Worm (Caenorhabditis elegans) whole organism, midembryonic: Measurements from ENCODE around the gene ZK287.7.
A peak's percentile ranks its signal among the peaks of the same experiment; 100 is the strongest.

Source experiments
- T22C8.4 ChIP-seq: fragments of 200-800 bp; sonication (Bioruptor generic); IDR thresholded peaks from 2 replicates; pipeline ENCODE4 v1.3.6; 2022; ENCODE audit warnings: missing genetic modification characterization, missing compliant biosample characterization
- cog-1 ChIP-seq: sonication (generic microtip); optimal IDR thresholded peaks from 2 replicates; lab custom pipeline; 2016; ENCODE audit warnings: missing genetic modification characterization, missing compliant biosample characterization
- flt-1 ChIP-seq: fragments of 200-800 bp; sonication (Bioruptor generic); IDR thresholded peaks from 2 replicates; pipeline ENCODE4 v1.3.6; 2022; ENCODE audit warnings: missing genetic modification characterization, missing compliant biosample characterization
- klf-2 ChIP-seq: fragments of 200-800 bp; sonication (Bioruptor generic); conservative IDR thresholded peaks from 2 replicates; pipeline ENCODE4 v1.3.6; 2022; ENCODE audit warnings: missing genetic modification reagents, missing genetic modification characterization, missing compliant biosample characterization
- med-1 ChIP-seq: sonication (generic microtip); optimal IDR thresholded peaks from 2 replicates; lab custom pipeline; 2017; ENCODE audit warnings: missing genetic modification characterization, mild to moderate bottlenecking, missing compliant biosample characterization, antibody characterized with exemption, missing genetic modification reagents; ENCODE audit not compliant: insufficient read depth
- ref-1 ChIP-seq: fragments of 200-800 bp; sonication (Bioruptor generic); conservative IDR thresholded peaks from 2 replicates; pipeline ENCODE4 v1.3.6; 2022; ENCODE audit warnings: missing genetic modification reagents, missing genetic modification characterization, missing compliant biosample characterization
- tab-1 ChIP-seq: fragments of 200-800 bp; sonication (Bioruptor generic); IDR thresholded peaks from 2 replicates; pipeline ENCODE4 v1.3.6; 2022; ENCODE audit warnings: missing genetic modification characterization, missing compliant biosample characterization
- ztf-23 ChIP-seq: fragments of 200-800 bp; sonication (Bioruptor generic); IDR thresholded peaks from 2 replicates; pipeline ENCODE4 v1.3.6; 2022; ENCODE audit warnings: missing genetic modification reagents, missing genetic modification characterization, missing compliant biosample characterization
- ztf-29 ChIP-seq: fragments of 200-800 bp; sonication (Bioruptor generic); IDR thresholded peaks from 2 replicates; pipeline ENCODE4 v1.3.6; 2022; ENCODE audit warnings: missing genetic modification reagents, missing genetic modification characterization, missing compliant biosample characterization

ZK287.7 gene

DNA sequence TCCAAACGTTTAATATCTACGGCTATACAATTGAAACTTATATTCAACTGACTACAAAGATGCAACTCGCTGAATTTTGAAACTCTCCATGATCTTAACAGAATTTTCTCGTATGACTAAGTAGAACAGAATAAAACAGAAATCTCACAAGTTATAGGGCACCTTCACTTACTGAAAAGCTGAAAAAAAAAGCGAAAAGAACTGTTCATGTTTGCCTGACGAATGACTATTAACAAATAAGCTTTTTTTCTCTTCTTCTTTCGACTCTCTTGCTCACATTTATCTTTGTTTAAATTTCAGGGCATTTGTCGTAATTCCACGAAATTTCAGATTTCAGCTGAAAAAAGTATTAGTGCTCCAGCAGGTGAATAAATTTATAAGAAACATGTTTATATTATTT is 9.9 kb downstream of the ZK287.7 start, which contains the start of gene xbx-6:
Gene xbx-6, plus strand, starts transcription at position 301 of the 400 bp plus-strand sequence.
- TF ChIP-seq T22C8.4 = no peak
- TF ChIP-seq ztf-29 (GFP tag; lab: Robert Waterston, UW) = no peak
- TF ChIP-seq tab-1 (GFP tag; lab: Robert Waterston, UW) = no peak
- TF ChIP-seq med-1 = no peak
- no peak for TF ChIP-seq ref-1 (GFP tag; lab: Robert Waterston, UW)
- no peak for TF ChIP-seq klf-2 (GFP tag; lab: Robert Waterston, UW)
- no peak for TF ChIP-seq ztf-23 (GFP tag; lab: Robert Waterston, UW)
- no peak for TF ChIP-seq flt-1 (GFP tag; lab: Robert Waterston, UW)
- TF ChIP-seq cog-1 (tag; lab: Kevin White, UChicago) = no peak

DNA sequence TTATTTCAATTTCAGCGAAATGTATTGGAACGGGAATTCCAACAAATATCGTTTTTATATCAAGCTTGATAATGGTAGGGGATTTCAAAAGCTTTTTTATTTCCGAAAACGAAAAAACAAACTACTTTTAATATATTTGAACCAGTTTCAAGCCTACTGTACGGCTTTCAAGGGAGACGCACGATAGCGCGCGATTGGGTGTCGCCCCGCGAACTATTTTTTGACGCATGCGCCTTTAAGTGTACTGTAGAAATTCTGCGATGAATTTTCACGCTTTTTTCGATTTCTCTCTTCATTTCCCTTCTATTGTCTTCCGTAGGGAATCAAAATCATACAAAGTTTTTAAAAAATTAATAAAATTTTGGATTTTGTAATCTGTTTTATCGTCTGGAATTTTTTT is 10.7 kb downstream of the ZK287.7 start:
- TF ChIP-seq ref-1 (GFP tag; lab: Robert Waterston, UW) = no peak
- TF ChIP-seq med-1 = no peak
- TF ChIP-seq klf-2 (GFP tag; lab: Robert Waterston, UW) = no peak
- TF ChIP-seq ztf-29 (GFP tag; lab: Robert Waterston, UW) = no peak
- no peak for TF ChIP-seq T22C8.4
- TF ChIP-seq tab-1 (GFP tag; lab: Robert Waterston, UW) = no peak
- TF ChIP-seq ztf-23 (GFP tag; lab: Robert Waterston, UW) = no peak
- TF ChIP-seq cog-1 (tag; lab: Kevin White, UChicago) = no peak
- no peak for TF ChIP-seq flt-1 (GFP tag; lab: Robert Waterston, UW)

DNA sequence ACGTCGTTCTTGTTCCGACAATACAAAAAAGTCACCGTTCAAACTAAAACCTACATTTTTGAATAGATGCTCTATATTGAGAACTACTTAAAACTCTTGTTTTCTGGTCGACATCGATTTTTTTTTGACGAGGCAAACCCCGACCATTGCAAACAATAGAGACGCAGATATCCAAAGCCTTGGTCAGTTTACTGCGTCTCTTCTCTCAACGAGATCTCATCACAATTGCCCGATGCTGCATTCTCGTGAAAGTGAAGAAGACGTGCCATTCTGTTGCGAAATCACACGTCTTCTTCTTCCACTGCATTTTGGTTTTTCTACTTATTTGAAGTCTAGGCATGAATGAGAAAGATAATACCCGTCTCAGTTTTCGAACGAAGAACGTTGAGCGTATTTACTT is 11.5 kb downstream of the ZK287.7 start:
- TF ChIP-seq T22C8.4 = peak; percentile 41; the same call in 1 of the 2 replicates
- TF ChIP-seq flt-1 (GFP tag; lab: Robert Waterston, UW) = no peak
- TF ChIP-seq cog-1 (tag; lab: Kevin White, UChicago) = peak; percentile 8

DNA sequence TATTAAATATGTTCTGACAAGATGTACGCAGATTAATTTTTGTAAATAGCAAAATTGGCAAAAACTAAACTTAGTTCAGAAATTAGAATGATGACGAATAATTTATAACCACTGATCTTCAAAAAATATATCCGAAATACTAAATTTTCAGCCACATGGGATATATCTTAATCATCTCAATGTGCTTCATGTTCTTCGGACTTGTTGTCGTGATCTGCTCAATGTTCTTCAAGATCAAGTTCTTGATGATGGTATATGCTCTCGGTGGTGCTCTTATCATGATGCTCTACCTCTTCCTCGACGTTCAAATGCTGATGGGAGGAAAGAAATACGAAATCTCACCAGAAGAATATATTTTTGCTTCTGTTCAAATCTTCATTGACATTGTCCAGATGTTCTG is 13.7 kb downstream of the ZK287.7 start:
- TF ChIP-seq ztf-29 (GFP tag; lab: Robert Waterston, UW) = no peak
- TF ChIP-seq tab-1 (GFP tag; lab: Robert Waterston, UW) = no peak
- no peak for TF ChIP-seq cog-1 (tag; lab: Kevin White, UChicago)
- no peak for TF ChIP-seq klf-2 (GFP tag; lab: Robert Waterston, UW)
- TF ChIP-seq ref-1 (GFP tag; lab: Robert Waterston, UW) = no peak
- TF ChIP-seq T22C8.4 = no peak
- no peak for TF ChIP-seq med-1
- no peak for TF ChIP-seq ztf-23 (GFP tag; lab: Robert Waterston, UW)
- no peak for TF ChIP-seq flt-1 (GFP tag; lab: Robert Waterston, UW)

DNA sequence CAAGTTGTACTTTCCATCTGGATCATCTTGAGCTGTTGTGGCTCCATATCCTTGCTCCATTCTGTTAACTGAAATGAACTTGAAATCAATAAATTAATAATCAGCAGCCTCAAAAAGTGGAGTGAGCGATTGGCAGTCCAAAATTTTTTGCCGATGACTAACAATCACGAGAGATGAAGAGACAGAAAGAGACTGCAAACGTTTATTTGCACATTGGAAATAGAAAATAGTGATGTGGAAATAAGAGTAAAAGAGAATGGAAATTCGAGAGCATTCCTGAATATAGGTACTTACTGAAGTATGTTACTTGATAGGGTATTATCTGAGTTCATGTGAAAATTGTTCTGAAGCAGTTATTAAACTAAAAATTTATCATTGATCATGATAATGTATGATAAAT is 16.9 kb downstream of the ZK287.7 start, which contains the start of gene tag-120:
Gene tag-120, minus strand, starts transcription at position 68 of the 400 bp plus-strand sequence.
- TF ChIP-seq cog-1 (tag; lab: Kevin White, UChicago) = no peak
- no peak for TF ChIP-seq ztf-29 (GFP tag; lab: Robert Waterston, UW)
- no peak for TF ChIP-seq T22C8.4
- TF ChIP-seq flt-1 (GFP tag; lab: Robert Waterston, UW) = no peak
- no peak for TF ChIP-seq tab-1 (GFP tag; lab: Robert Waterston, UW)
- no peak for TF ChIP-seq klf-2 (GFP tag; lab: Robert Waterston, UW)
- TF ChIP-seq ztf-23 (GFP tag; lab: Robert Waterston, UW) = no peak
- TF ChIP-seq ref-1 (GFP tag; lab: Robert Waterston, UW) = no peak
- no peak for TF ChIP-seq med-1

DNA sequence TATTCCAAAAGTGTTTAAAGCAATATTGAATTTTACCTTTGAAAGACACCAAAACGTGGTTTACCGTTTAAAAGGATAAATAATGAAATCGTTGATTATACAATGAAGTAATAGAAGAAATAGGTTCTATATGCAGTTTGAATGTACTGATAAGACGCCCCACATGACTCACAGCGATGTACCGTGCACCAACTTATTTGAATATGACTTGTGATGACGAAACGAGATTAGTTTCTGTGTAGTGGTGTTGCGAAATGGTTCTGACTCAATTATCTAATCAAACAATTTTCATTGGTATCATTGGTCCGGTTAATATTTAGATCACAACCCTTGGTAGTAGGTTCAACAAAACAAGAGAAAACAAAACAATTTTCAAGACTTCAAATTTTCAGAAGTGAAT is 18.3 kb downstream of the ZK287.7 start:
- TF ChIP-seq T22C8.4 = no peak
- no peak for TF ChIP-seq cog-1 (tag; lab: Kevin White, UChicago)
- TF ChIP-seq flt-1 (GFP tag; lab: Robert Waterston, UW) = no peak
- no peak for TF ChIP-seq ref-1 (GFP tag; lab: Robert Waterston, UW)
- TF ChIP-seq tab-1 (GFP tag; lab: Robert Waterston, UW) = no peak
- TF ChIP-seq klf-2 (GFP tag; lab: Robert Waterston, UW) = no peak
- TF ChIP-seq ztf-29 (GFP tag; lab: Robert Waterston, UW) = no peak
- no peak for TF ChIP-seq ztf-23 (GFP tag; lab: Robert Waterston, UW)
- TF ChIP-seq med-1 = no peak

DNA sequence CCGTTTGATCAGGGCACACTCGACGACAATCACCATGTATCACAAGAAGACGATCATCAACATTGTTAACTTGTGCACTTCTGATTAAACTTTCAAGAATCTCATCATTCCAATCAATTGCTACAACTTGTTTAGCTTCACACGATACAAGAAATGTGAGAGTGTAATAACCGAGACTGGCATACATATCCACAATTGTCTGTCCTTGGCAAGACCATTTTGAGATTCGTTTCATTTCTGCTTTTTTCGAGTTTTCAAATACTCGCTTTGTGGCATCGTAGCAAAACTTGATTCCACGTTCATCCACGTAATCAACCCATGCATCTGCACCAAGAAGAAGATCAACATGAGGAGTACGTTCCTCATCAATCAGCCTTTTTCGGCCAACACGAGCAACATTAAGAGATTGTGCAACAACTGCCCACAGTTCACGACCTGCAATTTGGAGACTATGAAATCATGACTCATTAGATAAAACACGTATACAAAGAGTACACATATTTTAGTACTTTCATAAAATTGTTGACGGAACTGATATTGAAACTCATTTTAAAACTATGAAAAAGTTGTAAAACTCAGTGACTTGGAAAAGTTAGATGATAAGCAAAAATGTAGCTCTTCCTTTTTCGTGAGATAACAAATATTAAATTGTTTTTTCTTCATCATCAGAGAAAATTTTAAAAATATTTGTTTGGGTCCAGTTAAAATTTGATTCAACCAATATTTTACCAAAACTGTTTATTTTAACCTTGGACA is 19.7 kb downstream of the ZK287.7 start:
- TF ChIP-seq ref-1 (GFP tag; lab: Robert Waterston, UW) = no peak

DNA sequence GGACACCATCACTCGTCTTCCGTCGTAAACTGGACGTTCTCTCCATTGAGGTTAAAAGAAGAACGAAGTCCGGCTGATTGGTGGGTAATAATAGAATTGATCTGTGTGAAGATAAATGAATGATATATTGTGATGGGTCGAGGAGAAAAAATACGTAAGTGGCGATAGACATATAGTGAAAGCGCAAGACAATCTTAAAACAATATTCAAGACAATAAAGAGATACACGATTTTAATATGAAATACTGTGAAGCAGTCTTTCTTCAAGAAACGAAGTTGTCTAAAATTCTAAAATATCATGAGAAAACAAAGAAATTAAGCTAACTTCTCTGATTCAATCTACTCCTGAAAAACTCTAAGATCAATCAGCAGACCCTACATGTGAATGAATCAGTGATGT is 20.7 kb downstream of the ZK287.7 start, which contains the start of gene F40F9.10:
Gene F40F9.10, minus strand, starts transcription at position 101 of the 400 bp plus-strand sequence.
- no peak for TF ChIP-seq T22C8.4
- TF ChIP-seq ref-1 (GFP tag; lab: Robert Waterston, UW) = no peak
- TF ChIP-seq flt-1 (GFP tag; lab: Robert Waterston, UW) = no peak
- TF ChIP-seq tab-1 (GFP tag; lab: Robert Waterston, UW) = no peak
- no peak for TF ChIP-seq cog-1 (tag; lab: Kevin White, UChicago)
- no peak for TF ChIP-seq med-1
- TF ChIP-seq klf-2 (GFP tag; lab: Robert Waterston, UW) = no peak
- TF ChIP-seq ztf-29 (GFP tag; lab: Robert Waterston, UW) = no peak
- no peak for TF ChIP-seq ztf-23 (GFP tag; lab: Robert Waterston, UW)

DNA sequence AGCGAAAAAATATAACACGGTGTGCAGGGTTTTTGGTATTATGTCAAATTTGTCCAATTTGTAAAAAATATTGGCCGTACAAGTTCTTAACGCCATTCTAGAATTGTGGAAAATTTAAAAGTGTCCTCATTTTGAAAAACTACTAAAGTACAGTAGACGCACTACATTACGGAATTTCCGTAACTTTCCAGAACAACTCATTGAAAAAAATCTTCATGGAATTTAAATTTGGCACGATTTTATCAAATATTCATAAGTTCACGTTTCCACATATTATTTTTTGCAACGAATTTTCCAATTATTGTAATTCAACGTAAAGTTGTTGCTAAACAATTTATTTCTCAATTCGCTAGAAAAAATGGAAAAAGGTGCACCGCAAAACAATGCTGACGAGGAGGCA is 22.0 kb downstream of the ZK287.7 start, which contains the start of gene F40F9.3:
Gene F40F9.3, plus strand, starts transcription at position 301 of the 400 bp plus-strand sequence.
- TF ChIP-seq ref-1 (GFP tag; lab: Robert Waterston, UW) (no peak), flt-1 (GFP tag; lab: Robert Waterston, UW) (no peak), klf-2 (GFP tag; lab: Robert Waterston, UW) (no peak), T22C8.4 (no peak), cog-1 (tag; lab: Kevin White, UChicago) (no peak), tab-1 (GFP tag; lab: Robert Waterston, UW) (no peak), ztf-23 (GFP tag; lab: Robert Waterston, UW) (no peak), med-1 (no peak), ztf-29 (GFP tag; lab: Robert Waterston, UW) (no peak)
